Worm (Caenorhabditis elegans): ENCODE results near the gene clec-5.
A peak's percentile ranks its signal among the peaks of the same experiment; 100 is the strongest.

clec-5 gene

DNA sequence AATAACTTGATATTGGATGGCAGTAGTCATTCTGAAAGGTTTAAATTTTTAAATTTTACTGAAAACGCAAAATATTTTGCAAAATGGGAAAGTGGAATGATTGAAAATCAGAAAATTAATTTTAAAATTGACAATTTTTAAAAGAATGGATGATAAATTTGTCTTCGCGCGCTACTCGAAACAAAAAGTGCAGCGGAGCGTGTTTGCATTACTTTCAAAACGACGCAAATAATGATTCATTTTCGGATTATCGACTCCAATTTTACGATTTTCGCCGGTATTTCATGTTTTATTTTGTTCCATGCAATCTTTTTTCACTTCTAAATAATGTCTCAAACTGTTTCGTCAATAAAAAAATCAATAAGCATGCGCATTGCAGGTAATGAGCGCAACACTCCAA, 5.1 kb downstream of the clec-5 start, which contains the start of the genes tost-1 and arx-6:
TSS of gene tost-1 (minus strand) at position 31 of the 400 bp plus-strand sequence.
TSS of gene arx-6 (plus strand) at position 378 of the 400 bp plus-strand sequence.
- TF ChIP-seq nhr-90 (tag; optimal IDR thresholded peaks at IDR 0.05) (no peak), ztf-3 (GFP tag; optimal IDR thresholded peaks at IDR 0.05) (no peak), lir-1 (GFP tag; conservative IDR thresholded peaks at IDR 0.05) (no peak), lin-54 (GFP tag; optimal IDR thresholded peaks at IDR 0.05) (peak; percentile 69), ceh-58 (GFP tag; IDR thresholded peaks at IDR 0.05) (no peak), attf-5 (GFP tag; optimal IDR thresholded peaks at IDR 0.05) (no peak), hrde-1 (tag; optimal IDR thresholded peaks at IDR 0.05; ENCODE audit: borderline replicate concordance) (no peak), cebp-1 (GFP tag; IDR thresholded peaks at IDR 0.05) (no peak), cebp-1 (tag; optimal IDR thresholded peaks at IDR 0.05) (no peak), ztf-18 (tag; optimal IDR thresholded peaks at IDR 0.05) (no peak), ceh-40 (GFP tag; IDR thresholded peaks at IDR 0.05) (no peak), aptf-3 (GFP tag; IDR thresholded peaks at IDR 0.05) (no peak), hsf-1 (GFP tag; IDR thresholded peaks at IDR 0.05) (no peak), madf-6 (GFP tag; IDR thresholded peaks at IDR 0.05) (peak; percentile 63), D2030.7 (GFP tag; IDR thresholded peaks at IDR 0.05) (peak; percentile 48; the same call in 1 of the 2 replicates), lin-35 (GFP tag; optimal IDR thresholded peaks at IDR 0.05) (peak in 1 of 3 experiments; percentile 52), Y53F4B.3 (GFP tag; IDR thresholded peaks at IDR 0.05) (no peak), F52B5.7 (tag; optimal IDR thresholded peaks at IDR 0.05) (no peak), Y95B8A.8 (GFP tag; IDR thresholded peaks at IDR 0.05) (no peak), egrh-3 (GFP tag; IDR thresholded peaks at IDR 0.05) (no peak), him-1 (tag; optimal IDR thresholded peaks at IDR 0.05) (peak; percentile 15), mel-28 (tag; optimal IDR thresholded peaks at IDR 0.05; ENCODE audit: borderline replicate concordance) (no peak), nhr-179 (tag; optimal IDR thresholded peaks at IDR 0.05) (no peak), nhr-27 (tag; optimal IDR thresholded peaks at IDR 0.05) (no peak), ceh-91 (GFP tag; IDR thresholded peaks at IDR 0.05) (no peak), snpc-1.1 (tag; optimal IDR thresholded peaks at IDR 0.05; ENCODE audit: insufficient read depth) (no peak), sptf-2 (GFP tag; optimal IDR thresholded peaks at IDR 0.05) (no peak), T26A5.8 (tag; optimal IDR thresholded peaks at IDR 0.05) (no peak), ztf-26 (tag; optimal IDR thresholded peaks at IDR 0.05) (no peak), egl-18 (GFP tag; IDR thresholded peaks at IDR 0.05) (no peak), F37B4.10 (GFP tag; IDR thresholded peaks at IDR 0.05) (no peak), F57A8.1 (GFP tag; optimal IDR thresholded peaks at IDR 0.05) (no peak), Y67H2A.10 (GFP tag; conservative IDR thresholded peaks at IDR 0.05) (no peak), akir-1 (GFP tag; optimal IDR thresholded peaks at IDR 0.05) (no peak), nfya-1 (tag; optimal IDR thresholded peaks at IDR 0.05; ENCODE audit: borderline replicate concordance, insufficient read depth) (no peak), nhr-80 (tag; optimal IDR thresholded peaks at IDR 0.05) (no peak), rec-8 (tag; optimal IDR thresholded peaks at IDR 0.05) (no peak), pha-4 (tag; optimal IDR thresholded peaks at IDR 0.05) (no peak), athp-1 (tag; optimal IDR thresholded peaks at IDR 0.05) (no peak), somi-1 (GFP tag; optimal IDR thresholded peaks at IDR 0.05) (no peak), fkh-3 (tag; optimal IDR thresholded peaks at IDR 0.05) (no peak), F39B2.1 (GFP tag; IDR thresholded peaks at IDR 0.05) (no peak), egl-44 (GFP tag; IDR thresholded peaks at IDR 0.05) (no peak), madf-10 (tag; optimal IDR thresholded peaks at IDR 0.05) (no peak), hmg-20 (GFP tag; IDR thresholded peaks at IDR 0.05) (no peak), tbx-9 (tag; optimal IDR thresholded peaks at IDR 0.05; ENCODE audit: borderline replicate concordance) (no peak), lsy-27 (tag; optimal IDR thresholded peaks at IDR 0.05; ENCODE audit: borderline replicate concordance, insufficient read depth) (no peak), tbp1 (GFP tag; optimal IDR thresholded peaks at IDR 0.05) (no peak)
